Fruit fly (Drosophila melanogaster) whole organism: ENCODE measurements around the gene CG15561.

Experiments
- CG8478 ChIP-seq: fragments of >200 bp; optimal IDR thresholded peaks from 2 replicates; lab custom pipeline; 2018; ENCODE audit warnings: inconsistent platforms
- Dll ChIP-seq: fragments of >200 bp; optimal IDR thresholded peaks from 2 replicates; lab custom pipeline; 2017
- EcR ChIP-seq, 2 experiments: fragments of >200 bp; optimal IDR thresholded peaks; 2 replicates each; lab custom pipeline; 2017; ENCODE audit warnings: missing biosample characterization in 2 of 2, missing genetic modification characterization in 2 of 2, missing genetic modification reagents in 2 of 2
- pan ChIP-seq: fragments of >200 bp; optimal IDR thresholded peaks from 2 replicates; lab custom pipeline; 2017
- psq ChIP-seq: fragments of >200 bp; optimal IDR thresholded peaks from 2 replicates; lab custom pipeline; 2017
- usp ChIP-seq: fragments of >200 bp; optimal IDR thresholded peaks from 2 replicates; lab custom pipeline; 2017; ENCODE audit warnings: missing biosample characterization, missing genetic modification characterization, mixed read lengths

DNA sequence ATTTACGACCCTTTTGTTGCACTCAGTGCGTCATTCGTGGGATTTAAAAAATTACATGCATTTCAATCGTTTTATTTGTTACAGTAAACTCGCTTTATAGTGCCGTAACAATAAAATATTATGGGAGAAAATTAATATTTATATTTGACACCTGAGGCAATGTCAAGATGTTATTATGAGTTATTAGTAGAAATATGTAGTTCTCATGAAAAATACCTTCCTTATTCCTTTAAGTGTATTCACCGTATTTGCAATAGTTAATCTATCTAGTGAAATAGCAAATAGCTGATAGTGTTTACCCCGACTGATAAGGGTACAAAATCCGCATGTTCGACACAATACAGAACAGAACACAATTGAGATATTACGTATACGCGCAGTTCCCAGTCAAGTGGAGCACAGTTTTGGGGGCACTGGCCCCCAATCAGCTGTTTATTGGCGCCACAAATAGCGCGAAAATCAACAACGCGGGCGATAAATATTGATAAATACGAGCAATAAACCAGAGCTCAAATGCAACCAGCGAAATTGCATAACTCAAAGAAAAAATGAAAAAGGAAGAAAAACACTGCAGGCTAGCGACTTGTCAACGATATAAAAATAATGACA, 34.8 kb upstream of the CG15561 start:
- TF ChIP-seq pan (lab: Kevin White, UChicago) (no peak), psq (lab: Kevin White, UChicago) (no peak), CG8478 (lab: Kevin White, UChicago) (no peak), EcR (GFP tag; optimal IDR thresholded peaks at IDR 0.05; lab: Kevin White, UChicago) (no peak), usp (GFP tag; lab: Kevin White, UChicago) (no peak), Dll (lab: Kevin White, UChicago) (no peak)
